Worm (Caenorhabditis elegans): ENCODE measurements around the gene msp-19.

ce11 chrIV:5273385-5273784, 13.0 kb downstream of the msp-19 start:
- TF ChIP-seq unc-42 (tag; optimal IDR thresholded peaks at IDR 0.05): no peak
- no peak for TF ChIP-seq unc-86 (tag; optimal IDR thresholded peaks at IDR 0.05)
- no peak for TF ChIP-seq madf-2 (tag; optimal IDR thresholded peaks at IDR 0.05)
- no peak for TF ChIP-seq K09A11.1 (tag; optimal IDR thresholded peaks at IDR 0.05; ENCODE audit: insufficient read depth)
- TF ChIP-seq unc-55 (GFP tag; optimal IDR thresholded peaks at IDR 0.05): no peak
- no peak for TF ChIP-seq nhr-11 (tag; optimal IDR thresholded peaks at IDR 0.05)
- TF ChIP-seq fax-1 (tag; optimal IDR thresholded peaks at IDR 0.05): no peak
- TF ChIP-seq ceh-34 (tag; optimal IDR thresholded peaks at IDR 0.05): no peak
- no peak for TF ChIP-seq sox-2 (GFP tag; IDR thresholded peaks at IDR 0.05)
- TF ChIP-seq dve-1 (tag; optimal IDR thresholded peaks at IDR 0.05): no peak
